Worm (Caenorhabditis elegans) whole organism, young adult: ENCODE results near the gene rpl-3.

Experiments used
- attf-6 ChIP-seq: fragments of 200-800 bp; sonication (Bioruptor generic); IDR thresholded peaks from 2 replicates; pipeline ENCODE4 v1.3.6; 2022; ENCODE audit warnings: missing genetic modification reagents, missing genetic modification characterization, missing compliant biosample characterization
- ceh-27 ChIP-seq: fragments of 200-800 bp; sonication (Bioruptor generic); optimal IDR thresholded peaks from 2 replicates; lab custom pipeline; 2018; ENCODE audit warnings: mild to moderate bottlenecking, missing genetic modification characterization, moderate library complexity, missing compliant biosample characterization
- gei-17 ChIP-seq: fragments of 200-800 bp; sonication (Bioruptor generic); optimal IDR thresholded peaks from 2 replicates; lab custom pipeline; 2018; ENCODE audit warnings: mild to moderate bottlenecking, missing genetic modification characterization, missing compliant biosample characterization
- hmg-1.2 ChIP-seq: fragments of 200-800 bp; sonication (Bioruptor generic); IDR thresholded peaks from 2 replicates; pipeline ENCODE4 v1.3.6; 2022; ENCODE audit warnings: missing genetic modification reagents, missing genetic modification characterization, missing compliant biosample characterization
- let-607 ChIP-seq, 2 experiments: fragments of 200-800 bp in 1 of 2; sonication (Bioruptor generic) in 1 of 2; sonication (generic microtip) in 1 of 2; optimal IDR thresholded peaks; 2 replicates each; lab custom pipeline; 2016 to 2018; ENCODE audit warnings: mild to moderate bottlenecking in 2 of 2, missing compliant biosample characterization in 2 of 2, missing genetic modification characterization in 2 of 2, moderate library complexity in 2 of 2, missing genotype in 1 of 2
- madf-3 ChIP-seq: fragments of 200-800 bp; sonication (Bioruptor generic); IDR thresholded peaks from 2 replicates; pipeline ENCODE4 v1.3.6; 2022; ENCODE audit warnings: missing genetic modification reagents, missing genetic modification characterization, missing compliant biosample characterization
- nhr-120 ChIP-seq: fragments of 200-800 bp; sonication (Bioruptor generic); IDR thresholded peaks from 2 replicates; pipeline ENCODE4 v1.3.6; 2022; ENCODE audit warnings: missing genetic modification characterization, missing compliant biosample characterization
- pha-4 ChIP-seq: fragments of 150-350 bp; sonication (generic microtip); optimal IDR thresholded peaks from 2 replicates; lab custom pipeline; 2014; ENCODE audit warnings: missing biosample characterization, missing genetic modification reagents, missing genetic modification characterization
- snpc-1.3 ChIP-seq: sonication (generic microtip); optimal IDR thresholded peaks from 2 replicates; lab custom pipeline; 2017; ENCODE audit warnings: missing genetic modification characterization, mild to moderate bottlenecking, missing compliant biosample characterization, antibody characterized with exemption, moderate library complexity, missing genotype, missing genetic modification reagents; ENCODE audit not compliant: insufficient read depth
- tbp1 ChIP-seq: fragments of 200-800 bp; sonication (Bioruptor generic); optimal IDR thresholded peaks from 2 replicates; lab custom pipeline; 2018; ENCODE audit warnings: mild to moderate bottlenecking, missing genetic modification characterization, missing compliant biosample characterization
- unc-62 ChIP-seq: fragments of 150-350 bp; optimal IDR thresholded peaks from 2 replicates; lab custom pipeline; 2014; ENCODE audit warnings: missing biosample characterization, missing genetic modification reagents, missing genetic modification characterization
- zim-3 ChIP-seq: sonication (generic microtip); optimal IDR thresholded peaks from 2 replicates; lab custom pipeline; 2017; ENCODE audit warnings: mild to moderate bottlenecking, missing genetic modification characterization, moderate library complexity, missing compliant biosample characterization

ce11 chrIII:3893992-3894391, 26.3 kb downstream of the rpl-3 start:
- TF ChIP-seq snpc-1.3 (tag; lab: Kevin White, UChicago) (no peak), tbp1 (GFP tag; lab: Kevin White, UChicago) (no peak), ceh-27 (GFP tag; lab: Kevin White, UChicago) (no peak), nhr-120 (GFP tag; lab: Robert Waterston, UW) (no peak), hmg-1.2 (GFP tag; lab: Robert Waterston, UW) (no peak), attf-6 (GFP tag; lab: Robert Waterston, UW) (no peak), unc-62 (GFP tag; lab: Kevin White, UChicago) (no peak), madf-3 (no peak), let-607 (tag; optimal IDR thresholded peaks at IDR 0.05; lab: Kevin White, UChicago) (no peak), zim-3 (tag; lab: Kevin White, UChicago) (no peak), pha-4 (tag; lab: Kevin White, UChicago) (no peak), gei-17 (GFP tag; lab: Kevin White, UChicago) (no peak)
